Worm (Caenorhabditis elegans) whole organism, mixed stage, embryonic: Measurements from ENCODE around the gene srbc-7.

Experiments used
- M03D4.4 ChIP-seq: sonication (generic microtip); optimal IDR thresholded peaks from 2 replicates; lab custom pipeline; 2017; ENCODE audit warnings: mild to moderate bottlenecking, missing genetic modification characterization, missing compliant biosample characterization
- bed-3 ChIP-seq: fragments of 200-800 bp; sonication (Bioruptor generic); optimal IDR thresholded peaks from 3 replicates; lab custom pipeline; 2018; ENCODE audit warnings: mild to moderate bottlenecking, missing genetic modification characterization, moderate library complexity, missing compliant biosample characterization
- blmp-1 ChIP-seq: fragments of 150-350 bp; optimal IDR thresholded peaks from 2 replicates; lab custom pipeline; 2014; ENCODE audit warnings: missing biosample characterization, missing genetic modification characterization
- ceh-39 ChIP-seq: fragments of 150-350 bp; optimal IDR thresholded peaks from 2 replicates; lab custom pipeline; 2014; ENCODE audit warnings: missing biosample characterization, missing genetic modification characterization
- ceh-43 ChIP-seq: fragments of 200-800 bp; sonication (Bioruptor generic); optimal IDR thresholded peaks from 2 replicates; lab custom pipeline; 2018; ENCODE audit warnings: mild to moderate bottlenecking, missing genetic modification characterization, moderate library complexity, missing compliant biosample characterization
- ceh-83 ChIP-seq: fragments of 200-800 bp; sonication (Bioruptor generic); optimal IDR thresholded peaks from 2 replicates; lab custom pipeline; 2018; ENCODE audit warnings: mild to moderate bottlenecking, missing genetic modification characterization, missing compliant biosample characterization
- ces-1 ChIP-seq: fragments of 150-350 bp; optimal IDR thresholded peaks from 2 replicates; lab custom pipeline; 2014; ENCODE audit warnings: missing biosample characterization, missing genetic modification reagents, missing genetic modification characterization
- cnd-1 ChIP-seq: fragments of 200-800 bp; sonication (Bioruptor generic); optimal IDR thresholded peaks from 2 replicates; lab custom pipeline; 2018; ENCODE audit warnings: mild to moderate bottlenecking, missing genetic modification characterization, missing compliant biosample characterization
- drap-1 ChIP-seq: fragments of 200-800 bp; sonication (Bioruptor generic); optimal IDR thresholded peaks from 3 replicates; lab custom pipeline; 2018; ENCODE audit warnings: mild to moderate bottlenecking, missing genetic modification characterization, missing compliant biosample characterization
- elt-1 ChIP-seq: sonication (generic microtip); optimal IDR thresholded peaks from 2 replicates; lab custom pipeline; 2017; ENCODE audit warnings: missing genetic modification characterization, mild to moderate bottlenecking, missing compliant biosample characterization, antibody characterized with exemption, moderate library complexity, borderline replicate concordance; ENCODE audit not compliant: insufficient read depth
- elt-3 ChIP-seq: fragments of 150-350 bp; optimal IDR thresholded peaks from 2 replicates; lab custom pipeline; 2014; ENCODE audit warnings: missing biosample characterization, missing genetic modification characterization
- flh-1 ChIP-seq: fragments of 200-800 bp; sonication (Bioruptor generic); optimal IDR thresholded peaks from 2 replicates; lab custom pipeline; 2018; ENCODE audit warnings: mild to moderate bottlenecking, missing genetic modification characterization, moderate library complexity, missing compliant biosample characterization
- ham-2 ChIP-seq: fragments of 200-800 bp; sonication (Bioruptor generic); optimal IDR thresholded peaks from 2 replicates; lab custom pipeline; 2018; ENCODE audit warnings: mild to moderate bottlenecking, missing genetic modification characterization, missing compliant biosample characterization
- hlh-1 ChIP-seq: fragments of 150-350 bp; optimal IDR thresholded peaks from 2 replicates; lab custom pipeline; 2014; ENCODE audit warnings: missing biosample characterization, missing genetic modification reagents, missing genetic modification characterization
- lin-13 ChIP-seq: fragments of 150-350 bp; optimal IDR thresholded peaks from 2 replicates; lab custom pipeline; 2014; ENCODE audit warnings: missing biosample characterization, missing genetic modification characterization
- lin-32 ChIP-seq: fragments of 200-800 bp; sonication (Bioruptor generic); optimal IDR thresholded peaks from 2 replicates; lab custom pipeline; 2018; ENCODE audit warnings: mild to moderate bottlenecking, missing genetic modification characterization, missing compliant biosample characterization
- lsy-2 ChIP-seq: fragments of 150-350 bp; optimal IDR thresholded peaks from 2 replicates; lab custom pipeline; 2014; ENCODE audit warnings: missing biosample characterization, missing genetic modification characterization
- mab-5 ChIP-seq: fragments of 150-350 bp; optimal IDR thresholded peaks from 2 replicates; lab custom pipeline; 2014; ENCODE audit warnings: missing biosample characterization, missing genetic modification characterization
- mep-1 ChIP-seq: fragments of 150-350 bp; optimal IDR thresholded peaks from 2 replicates; lab custom pipeline; 2017; ENCODE audit warnings: missing biosample characterization, missing genetic modification reagents, missing genetic modification characterization, inconsistent platforms
- nhr-12 ChIP-seq: fragments of 150-350 bp; optimal IDR thresholded peaks from 2 replicates; lab custom pipeline; 2014; ENCODE audit warnings: missing biosample characterization, missing genetic modification characterization
- nhr-2 ChIP-seq: fragments of 150-350 bp; optimal IDR thresholded peaks from 2 replicates; lab custom pipeline; 2014; ENCODE audit warnings: missing biosample characterization, missing genetic modification characterization
- nhr-237 ChIP-seq: fragments of 150-350 bp; optimal IDR thresholded peaks from 2 replicates; lab custom pipeline; 2014; ENCODE audit warnings: missing biosample characterization, missing genetic modification characterization
- nhr-28 ChIP-seq: fragments of 150-350 bp; optimal IDR thresholded peaks from 2 replicates; lab custom pipeline; 2014; ENCODE audit warnings: missing biosample characterization, missing genetic modification characterization
- pha-4 ChIP-seq: fragments of 150-350 bp; optimal IDR thresholded peaks from 2 replicates; lab custom pipeline; 2018; ENCODE audit warnings: missing biosample characterization, missing genetic modification reagents, missing genetic modification characterization
- sem-2 ChIP-seq: fragments of 200-800 bp; sonication (Bioruptor generic); optimal IDR thresholded peaks from 2 replicates; lab custom pipeline; 2018; ENCODE audit warnings: mild to moderate bottlenecking, missing genetic modification characterization, missing compliant biosample characterization
- snpc-4 ChIP-seq: fragments of 150-350 bp; optimal IDR thresholded peaks from 2 replicates; lab custom pipeline; 2014; ENCODE audit warnings: missing biosample characterization, missing genetic modification characterization
- sptf-1 ChIP-seq: sonication (generic microtip); optimal IDR thresholded peaks from 2 replicates; lab custom pipeline; 2017; ENCODE audit warnings: mild to moderate bottlenecking, missing genetic modification characterization, moderate library complexity, missing compliant biosample characterization
- tbx-8 ChIP-seq: fragments of 200-800 bp; sonication (Bioruptor generic); optimal IDR thresholded peaks from 2 replicates; lab custom pipeline; 2018; ENCODE audit warnings: mild to moderate bottlenecking, missing genetic modification characterization, moderate library complexity, missing compliant biosample characterization
- unc-120 ChIP-seq: sonication (generic microtip); optimal IDR thresholded peaks from 2 replicates; lab custom pipeline; 2017; ENCODE audit warnings: missing genetic modification characterization, missing compliant biosample characterization; ENCODE audit not compliant: poor library complexity, severe bottlenecking
- unc-39 ChIP-seq: fragments of 150-350 bp; optimal IDR thresholded peaks from 2 replicates; lab custom pipeline; 2014; ENCODE audit warnings: missing biosample characterization, missing genetic modification characterization
- unc-62 ChIP-seq: fragments of 150-350 bp; optimal IDR thresholded peaks from 2 replicates; lab custom pipeline; 2014; ENCODE audit warnings: missing biosample characterization, missing genetic modification reagents, missing genetic modification characterization
- zip-8 ChIP-seq: fragments of 150-350 bp; optimal IDR thresholded peaks from 2 replicates; lab custom pipeline; 2014; ENCODE audit warnings: missing biosample characterization, missing genetic modification characterization
- ztf-11 ChIP-seq: fragments of 150-350 bp; optimal IDR thresholded peaks from 2 replicates; lab custom pipeline; 2014; ENCODE audit warnings: missing biosample characterization, missing genetic modification characterization

Gene srbc-7

DNA sequence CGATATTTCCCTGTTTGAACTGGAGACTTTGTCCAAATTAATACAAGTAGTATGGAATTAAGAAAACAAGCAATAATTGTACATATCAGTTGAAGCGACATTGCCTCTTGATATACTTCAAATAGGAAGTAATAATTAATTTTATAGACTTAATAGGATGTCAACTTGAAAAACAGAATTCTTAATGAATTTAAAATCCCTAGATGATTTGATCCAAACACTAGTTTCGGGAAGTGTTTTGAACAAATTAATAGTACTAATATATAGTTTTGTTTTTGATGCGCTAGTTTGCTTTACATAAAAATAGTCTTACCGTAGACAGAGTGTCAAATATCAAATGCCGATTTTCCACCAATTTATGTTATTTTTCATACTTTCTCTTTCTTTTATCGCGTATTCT is 9.0 kb downstream of the srbc-7 start, which contains the start of gene str-190:
str-190 (minus strand) TSS at position 101 of the 400 bp plus-strand sequence.
- no peak for TF ChIP-seq sem-2 (GFP tag; lab: Kevin White, UChicago)
- TF ChIP-seq nhr-28: no peak
- no peak for TF ChIP-seq blmp-1

DNA sequence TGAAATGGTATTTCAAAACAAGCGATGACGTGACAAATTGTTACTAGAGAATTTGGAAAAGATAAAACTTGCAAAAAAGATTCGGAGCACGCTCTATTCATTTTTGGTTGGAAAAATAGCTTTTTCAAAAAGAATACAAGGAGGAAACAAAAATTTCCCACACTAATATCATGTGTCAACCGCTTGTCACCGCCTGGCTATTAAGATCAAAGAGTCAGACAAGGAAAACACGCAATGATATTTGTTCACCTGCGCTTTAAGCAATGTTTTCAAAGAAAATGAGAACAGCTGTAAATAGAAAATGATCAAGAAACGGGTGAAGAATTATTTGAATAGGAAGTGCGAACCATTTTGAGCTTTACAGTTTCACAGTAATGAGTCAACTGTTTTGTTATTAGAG is 10.7 kb downstream of the srbc-7 start, which contains the start of gene srh-125:
srh-125 (minus strand) TSS at position 101 of the 400 bp plus-strand sequence.
- no peak for TF ChIP-seq tbx-8
- no peak for TF ChIP-seq sptf-1 (tag; lab: Kevin White, UChicago)
- no peak for TF ChIP-seq lin-32 (GFP tag; lab: Kevin White, UChicago)
- TF ChIP-seq cnd-1 (tag; lab: Kevin White, UChicago): no peak
- TF ChIP-seq ceh-83 (GFP tag; lab: Kevin White, UChicago): no peak
- TF ChIP-seq flh-1 (GFP tag; lab: Kevin White, UChicago): no peak
- TF ChIP-seq sem-2 (GFP tag; lab: Kevin White, UChicago): no peak
- no peak for TF ChIP-seq lsy-2 (tag; lab: Kevin White, UChicago)
- no peak for TF ChIP-seq unc-120 (tag; lab: Kevin White, UChicago)
- TF ChIP-seq nhr-237 (tag; lab: Kevin White, UChicago): no peak
- TF ChIP-seq unc-39 (tag; lab: Kevin White, UChicago): no peak
- no peak for TF ChIP-seq ces-1 (GFP tag; lab: Kevin White, UChicago)
- TF ChIP-seq mab-5 (tag; lab: Kevin White, UChicago): no peak
- TF ChIP-seq snpc-4 (tag; lab: Kevin White, UChicago): no peak
- TF ChIP-seq ham-2 (GFP tag; lab: Kevin White, UChicago): no peak
- TF ChIP-seq hlh-1 (tag; lab: Kevin White, UChicago): no peak
- TF ChIP-seq ceh-43 (GFP tag; lab: Kevin White, UChicago): no peak

DNA sequence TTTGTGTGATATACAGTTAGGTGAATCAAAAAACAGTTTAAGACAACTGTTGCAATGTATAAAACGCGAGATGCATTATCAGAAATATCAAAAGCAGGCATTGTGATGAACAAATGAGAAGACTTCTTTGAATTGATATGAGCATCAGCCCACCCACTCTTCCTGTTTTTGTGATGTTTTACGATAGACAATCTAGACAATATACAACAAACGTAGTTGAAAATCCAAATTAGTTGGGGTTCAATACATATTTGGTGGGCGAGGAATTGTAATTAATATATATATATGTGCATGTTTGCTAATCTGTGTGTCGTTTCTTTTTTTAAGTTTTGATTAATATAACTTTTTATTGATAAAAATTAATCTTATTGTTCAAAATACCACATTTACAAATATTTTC is 14.6 kb downstream of the srbc-7 start, which contains the start of gene str-28:
str-28 (minus strand) TSS at position 101 of the 400 bp plus-strand sequence.
- no peak for TF ChIP-seq bed-3
- no peak for TF ChIP-seq flh-1 (GFP tag; lab: Kevin White, UChicago)
- no peak for TF ChIP-seq mab-5 (tag; lab: Kevin White, UChicago)
- TF ChIP-seq sptf-1 (tag; lab: Kevin White, UChicago): no peak
- TF ChIP-seq ceh-43 (GFP tag; lab: Kevin White, UChicago): no peak
- no peak for TF ChIP-seq lin-32 (GFP tag; lab: Kevin White, UChicago)
- TF ChIP-seq M03D4.4: no peak
- no peak for TF ChIP-seq hlh-1 (tag; lab: Kevin White, UChicago)
- TF ChIP-seq lin-13: no peak
- no peak for TF ChIP-seq snpc-4 (tag; lab: Kevin White, UChicago)
- no peak for TF ChIP-seq ztf-11 (tag; lab: Kevin White, UChicago)
- TF ChIP-seq unc-39 (tag; lab: Kevin White, UChicago): no peak
- TF ChIP-seq ceh-39 (tag; lab: Kevin White, UChicago): no peak
- no peak for TF ChIP-seq zip-8 (tag; lab: Kevin White, UChicago)
- TF ChIP-seq nhr-2: no peak
- TF ChIP-seq unc-120 (tag; lab: Kevin White, UChicago): no peak

DNA sequence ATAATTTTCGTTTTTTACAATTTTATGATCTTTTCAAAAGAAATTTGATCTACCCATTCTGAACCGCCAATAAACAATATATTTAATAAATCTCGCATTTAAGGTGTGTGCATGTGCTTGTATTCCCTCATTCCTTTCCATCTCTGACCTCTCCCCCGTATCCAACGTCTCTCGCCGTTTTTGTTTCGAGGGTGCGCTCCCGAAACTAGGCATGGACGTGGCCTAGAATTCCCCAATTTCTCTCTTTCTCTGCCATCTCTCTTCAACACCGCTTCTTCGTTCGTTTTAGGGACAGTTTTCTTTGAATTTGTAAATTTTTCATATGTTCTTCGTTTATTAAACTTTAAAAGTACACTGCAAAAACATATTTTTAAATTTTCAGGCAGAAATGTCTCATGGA is 21.9 kb downstream of the srbc-7 start, which contains the start of gene F25E5.1:
F25E5.1 (plus strand) TSS at position 376 of the 400 bp plus-strand sequence.
- TF ChIP-seq elt-1 (tag; lab: Kevin White, UChicago) (no peak), tbx-8 (no peak), M03D4.4 (peak; percentile 37), nhr-28 (no peak), ceh-83 (GFP tag; lab: Kevin White, UChicago) (no peak), cnd-1 (tag; lab: Kevin White, UChicago) (no peak), mab-5 (tag; lab: Kevin White, UChicago) (no peak), lsy-2 (tag; lab: Kevin White, UChicago) (peak; percentile 58), ztf-11 (tag; lab: Kevin White, UChicago) (no peak), elt-3 (tag; lab: Kevin White, UChicago) (no peak), unc-120 (tag; lab: Kevin White, UChicago) (peak; percentile 98), ceh-43 (GFP tag; lab: Kevin White, UChicago) (no peak), snpc-4 (tag; lab: Kevin White, UChicago) (no peak), mep-1 (tag; lab: Kevin White, UChicago) (peak; percentile 59), drap-1 (GFP tag; lab: Kevin White, UChicago) (no peak), nhr-12 (tag; lab: Kevin White, UChicago) (no peak), flh-1 (GFP tag; lab: Kevin White, UChicago) (no peak), lin-13 (peak; percentile 54), nhr-2 (no peak), ceh-39 (tag; lab: Kevin White, UChicago) (no peak), unc-62 (GFP tag; lab: Kevin White, UChicago) (no peak), lin-32 (GFP tag; lab: Kevin White, UChicago) (no peak), sptf-1 (tag; lab: Kevin White, UChicago) (peak; percentile 45), sem-2 (GFP tag; lab: Kevin White, UChicago) (no peak), bed-3 (no peak), nhr-237 (tag; lab: Kevin White, UChicago) (peak; percentile 31), pha-4 (tag; lab: Kevin White, UChicago) (peak; percentile 44), blmp-1 (no peak), unc-39 (tag; lab: Kevin White, UChicago) (no peak)
